Worm (Caenorhabditis elegans) whole organism, late embryonic: ENCODE measurements around the gene srbc-61.

Experiments
- C08G9.2 ChIP-seq: sonication (generic microtip); optimal IDR thresholded peaks from 2 replicates; lab custom pipeline; 2016; ENCODE audit warnings: mild to moderate bottlenecking, missing genetic modification characterization, moderate library complexity, missing compliant biosample characterization
- F13H6.1 ChIP-seq: sonication (generic microtip); optimal IDR thresholded peaks from 2 replicates; lab custom pipeline; 2016; ENCODE audit warnings: missing genetic modification characterization, missing compliant biosample characterization
- K02D7.2 ChIP-seq: sonication (generic microtip); optimal IDR thresholded peaks from 2 replicates; lab custom pipeline; 2017; ENCODE audit warnings: mild to moderate bottlenecking, missing genetic modification characterization, missing compliant biosample characterization
- ahr-1 ChIP-seq: sonication (generic microtip); optimal IDR thresholded peaks from 2 replicates; lab custom pipeline; 2016; ENCODE audit warnings: missing genetic modification characterization, missing compliant biosample characterization
- ama-1 ChIP-seq: fragments of 150-350 bp; optimal IDR thresholded peaks from 2 replicates; lab custom pipeline; 2014
- ceh-14 ChIP-seq: sonication (generic microtip); optimal IDR thresholded peaks from 2 replicates; lab custom pipeline; 2016; ENCODE audit warnings: missing genotype, missing genetic modification characterization, missing compliant biosample characterization
- ceh-18 ChIP-seq: sonication (generic microtip); optimal IDR thresholded peaks from 2 replicates; lab custom pipeline; 2016; ENCODE audit warnings: missing genetic modification characterization, missing compliant biosample characterization
- ceh-19 ChIP-seq: fragments of 200-800 bp; sonication (Bioruptor generic); optimal IDR thresholded peaks from 2 replicates; lab custom pipeline; 2018; ENCODE audit warnings: mild to moderate bottlenecking, missing genetic modification characterization, missing compliant biosample characterization
- ceh-2 ChIP-seq: sonication (generic microtip); optimal IDR thresholded peaks from 2 replicates; lab custom pipeline; 2016; ENCODE audit warnings: missing genotype, missing genetic modification characterization, missing compliant biosample characterization
- ceh-22 ChIP-seq: sonication (generic microtip); optimal IDR thresholded peaks from 2 replicates; lab custom pipeline; 2017; ENCODE audit warnings: missing biosample characterization, missing genetic modification characterization
- ceh-24 ChIP-seq: sonication (generic microtip); optimal IDR thresholded peaks from 2 replicates; lab custom pipeline; 2016; ENCODE audit warnings: mild to moderate bottlenecking, missing genetic modification characterization, missing compliant biosample characterization
- ceh-30 ChIP-seq: fragments of 150-350 bp; optimal IDR thresholded peaks from 2 replicates; lab custom pipeline; 2014; ENCODE audit warnings: missing biosample characterization, missing genetic modification characterization
- ceh-31 ChIP-seq: sonication (generic microtip); optimal IDR thresholded peaks from 2 replicates; lab custom pipeline; 2016; ENCODE audit warnings: missing genetic modification characterization, missing compliant biosample characterization
- ceh-34 ChIP-seq: sonication (generic microtip); optimal IDR thresholded peaks from 2 replicates; lab custom pipeline; 2016; ENCODE audit warnings: mild to moderate bottlenecking, missing genetic modification characterization, missing compliant biosample characterization
- dmd-4 ChIP-seq: sonication (generic microtip); optimal IDR thresholded peaks from 2 replicates; lab custom pipeline; 2016; ENCODE audit warnings: borderline replicate concordance, missing genetic modification characterization, missing compliant biosample characterization
- dve-1 ChIP-seq: sonication (generic microtip); optimal IDR thresholded peaks from 2 replicates; lab custom pipeline; 2017; ENCODE audit warnings: antibody characterized with exemption, mild to moderate bottlenecking, missing genetic modification characterization, missing compliant biosample characterization
- elt-4 ChIP-seq: sonication (generic microtip); optimal IDR thresholded peaks from 2 replicates; lab custom pipeline; 2016; ENCODE audit warnings: missing genetic modification characterization, missing compliant biosample characterization
- ets-4 ChIP-seq: sonication (generic microtip); optimal IDR thresholded peaks from 2 replicates; lab custom pipeline; 2016; ENCODE audit warnings: missing genetic modification characterization, missing compliant biosample characterization
- eyg-1 ChIP-seq: sonication (generic microtip); optimal IDR thresholded peaks from 2 replicates; lab custom pipeline; 2016; ENCODE audit warnings: missing genotype, missing genetic modification characterization, missing compliant biosample characterization
- fax-1 ChIP-seq: sonication (generic microtip); optimal IDR thresholded peaks from 2 replicates; lab custom pipeline; 2016; ENCODE audit warnings: missing genotype, missing genetic modification characterization, missing compliant biosample characterization
- gmeb-2 ChIP-seq: sonication (generic microtip); optimal IDR thresholded peaks from 2 replicates; lab custom pipeline; 2016; ENCODE audit warnings: missing genetic modification characterization, inconsistent platforms, missing compliant biosample characterization
- hlh-13 ChIP-seq: fragments of 200-800 bp; sonication (Bioruptor generic); optimal IDR thresholded peaks from 2 replicates; lab custom pipeline; 2018; ENCODE audit warnings: mild to moderate bottlenecking, missing genetic modification characterization, missing compliant biosample characterization
- hlh-15 ChIP-seq: sonication (generic microtip); optimal IDR thresholded peaks from 2 replicates; lab custom pipeline; 2016; ENCODE audit warnings: missing genetic modification characterization, missing compliant biosample characterization
- hlh-8 ChIP-seq: sonication (generic microtip); optimal IDR thresholded peaks from 2 replicates; lab custom pipeline; 2016; ENCODE audit warnings: missing genotype, missing genetic modification characterization, missing compliant biosample characterization
- madf-2 ChIP-seq: sonication (generic microtip); optimal IDR thresholded peaks from 2 replicates; lab custom pipeline; 2017; ENCODE audit warnings: missing genetic modification characterization, missing compliant biosample characterization
- mec-3 ChIP-seq: sonication (generic microtip); optimal IDR thresholded peaks from 2 replicates; lab custom pipeline; 2016; ENCODE audit warnings: borderline replicate concordance, missing genetic modification characterization, missing compliant biosample characterization
- nfya-1 ChIP-seq: sonication (generic microtip); optimal IDR thresholded peaks from 2 replicates; lab custom pipeline; 2017; ENCODE audit warnings: missing genetic modification characterization, mild to moderate bottlenecking, missing compliant biosample characterization, antibody characterized with exemption, moderate library complexity
- nhr-11 ChIP-seq: fragments of 150-350 bp; optimal IDR thresholded peaks from 2 replicates; lab custom pipeline; 2014; ENCODE audit warnings: missing biosample characterization, missing genetic modification characterization
- nhr-232 ChIP-seq: sonication (generic microtip); optimal IDR thresholded peaks from 2 replicates; lab custom pipeline; 2016; ENCODE audit warnings: missing genetic modification characterization, missing compliant biosample characterization
- npax-4 ChIP-seq: sonication (generic microtip); optimal IDR thresholded peaks from 2 replicates; lab custom pipeline; 2016; ENCODE audit warnings: missing genetic modification characterization, missing compliant biosample characterization
- odd-2 ChIP-seq: sonication (generic microtip); optimal IDR thresholded peaks from 2 replicates; lab custom pipeline; 2017; ENCODE audit warnings: antibody characterized with exemption, mild to moderate bottlenecking, missing genetic modification characterization, missing compliant biosample characterization
- pqm-1 ChIP-seq: sonication (generic microtip); optimal IDR thresholded peaks from 2 replicates; lab custom pipeline; 2016; ENCODE audit warnings: missing genetic modification characterization, missing compliant biosample characterization
- pros-1 ChIP-seq: fragments of 150-350 bp; optimal IDR thresholded peaks from 2 replicates; lab custom pipeline; 2014; ENCODE audit warnings: missing biosample characterization, missing genetic modification reagents, missing genetic modification characterization
- ref-2 ChIP-seq: sonication (generic microtip); optimal IDR thresholded peaks from 2 replicates; lab custom pipeline; 2016; ENCODE audit warnings: missing genetic modification characterization, missing compliant biosample characterization
- rnt-1 ChIP-seq: sonication (generic microtip); optimal IDR thresholded peaks from 2 replicates; lab custom pipeline; 2016; ENCODE audit warnings: missing genetic modification characterization, missing compliant biosample characterization
- sdc-2 ChIP-seq: sonication (generic microtip); optimal IDR thresholded peaks from 2 replicates; lab custom pipeline; 2016; ENCODE audit warnings: missing genotype, missing genetic modification characterization, missing compliant biosample characterization
- syd-9 ChIP-seq: sonication (generic microtip); optimal IDR thresholded peaks from 2 replicates; lab custom pipeline; 2016; ENCODE audit warnings: mild to moderate bottlenecking, missing genetic modification characterization, moderate library complexity, missing compliant biosample characterization
- tbx-7 ChIP-seq: sonication (generic microtip); optimal IDR thresholded peaks from 2 replicates; lab custom pipeline; 2016; ENCODE audit warnings: missing genotype, missing genetic modification characterization, missing compliant biosample characterization
- ttx-3 ChIP-seq: sonication (generic microtip); optimal IDR thresholded peaks from 2 replicates; lab custom pipeline; 2016; ENCODE audit warnings: missing genetic modification reagents, missing genetic modification characterization, missing compliant biosample characterization
- unc-3 ChIP-seq, 2 experiments: fragments of 200-800 bp in 1 of 2; sonication (Bioruptor generic) in 1 of 2; sonication (generic microtip) in 1 of 2; conservative IDR thresholded peaks in 1 of 2; optimal IDR thresholded peaks in 1 of 2; 2 replicates each; pipeline versions ENCODE4 v1.3.6 to Lab custom; 2016 to 2022; ENCODE audit warnings: missing compliant biosample characterization in 2 of 2, missing genetic modification characterization in 2 of 2, missing genetic modification reagents in 1 of 2
- unc-42 ChIP-seq: sonication (generic microtip); optimal IDR thresholded peaks from 2 replicates; lab custom pipeline; 2016; ENCODE audit warnings: missing genotype, missing genetic modification characterization, missing compliant biosample characterization
- zip-5 ChIP-seq: sonication (generic microtip); optimal IDR thresholded peaks from 2 replicates; lab custom pipeline; 2016; ENCODE audit warnings: missing genetic modification characterization, missing compliant biosample characterization

Gene srbc-61

ce11 chrV:17476490-17476889 is at the start of gene srbc-61:
TSS of gene srbc-61 (plus strand) at chrV:17476790.
- TF ChIP-seq ceh-31 (no peak), unc-3 (GFP tag; conservative IDR thresholded peaks at IDR 0.05; lab: Robert Waterston, UW) (no peak), unc-3 (tag; optimal IDR thresholded peaks at IDR 0.05; lab: Kevin White, UChicago) (no peak), ceh-24 (tag; lab: Kevin White, UChicago) (no peak), ceh-19 (no peak), ama-1 (no peak), hlh-13 (no peak), rnt-1 (no peak), ahr-1 (tag; lab: Kevin White, UChicago) (no peak)

- TF ChIP-seq ceh-2 (tag; lab: Kevin White, UChicago) = no peak
- TF ChIP-seq tbx-7 (tag; lab: Kevin White, UChicago) = no peak
- no peak for TF ChIP-seq ets-4 (tag; lab: Kevin White, UChicago)
- TF ChIP-seq ttx-3 (tag; lab: Kevin White, UChicago) = no peak
- TF ChIP-seq ceh-30 (tag; lab: Kevin White, UChicago) = no peak
- no peak for TF ChIP-seq pqm-1
- no peak for TF ChIP-seq eyg-1 (tag; lab: Kevin White, UChicago)
- TF ChIP-seq fax-1 (tag; lab: Kevin White, UChicago) = no peak
- no peak for TF ChIP-seq npax-4 (tag; lab: Kevin White, UChicago)
- no peak for TF ChIP-seq nfya-1
- no peak for TF ChIP-seq sdc-2 (tag; lab: Kevin White, UChicago)
- TF ChIP-seq ahr-1 (tag; lab: Kevin White, UChicago) = no peak
- no peak for TF ChIP-seq unc-3 (GFP tag; conservative IDR thresholded peaks at IDR 0.05; lab: Robert Waterston, UW)
- TF ChIP-seq unc-3 (tag; optimal IDR thresholded peaks at IDR 0.05; lab: Kevin White, UChicago) = no peak
- TF ChIP-seq nhr-11 (tag; lab: Kevin White, UChicago) = no peak
- TF ChIP-seq nhr-232 (tag; lab: Kevin White, UChicago) = no peak
- TF ChIP-seq, all 69 proteins: peak for 0
Observed at ce11 chrV:17429262-17429661, 47.3 kb upstream of the srbc-61 start.

ce11 chrV:17430066-17430465 is 46.5 kb upstream of the srbc-61 start, which contains the start of gene T27C5.10:
TSS of gene T27C5.10 (minus strand) at chrV:17430166.
- TF ChIP-seq F13H6.1 (tag; lab: Kevin White, UChicago) (no peak), gmeb-2 (no peak)

- TF ChIP-seq syd-9 (tag; lab: Kevin White, UChicago) (no peak), nhr-232 (tag; lab: Kevin White, UChicago) (no peak), eyg-1 (tag; lab: Kevin White, UChicago) (no peak), madf-2 (tag; lab: Kevin White, UChicago) (no peak)
Observed at ce11 chrV:17430903-17431302, 45.7 kb upstream of the srbc-61 start, which contains the start of gene srbc-27. TSS of gene srbc-27 (plus strand) at chrV:17431203.

ce11 chrV:17436492-17436891 is 40.1 kb upstream of the srbc-61 start, which contains the start of gene F20E11.18:
TSS of gene F20E11.18 (minus strand) at chrV:17436592.
- no peak for TF ChIP-seq hlh-8
- TF ChIP-seq elt-4 = no peak

- TF ChIP-seq zip-5 (no peak), elt-4 (no peak), ceh-22 (tag; lab: Kevin White, UChicago) (no peak), dve-1 (tag; lab: Kevin White, UChicago) (no peak)
- TF ChIP-seq, all 69 proteins: peak for 0
Observed at ce11 chrV:17438317-17438716, 38.3 kb upstream of the srbc-61 start, which contains the start of gene srsx-2. TSS of gene srsx-2 (minus strand) at chrV:17438417.

- TF ChIP-seq zip-5 = no peak
- no peak for TF ChIP-seq ceh-18 (tag; lab: Kevin White, UChicago)
- no peak for TF ChIP-seq unc-42 (tag; lab: Kevin White, UChicago)
- no peak for TF ChIP-seq elt-4
- no peak for TF ChIP-seq ceh-34
- no peak for TF ChIP-seq nhr-232 (tag; lab: Kevin White, UChicago)
- TF ChIP-seq pros-1 (tag; lab: Kevin White, UChicago) = no peak
- no peak for TF ChIP-seq mec-3 (tag; lab: Kevin White, UChicago)
- TF ChIP-seq C08G9.2 (tag; lab: Kevin White, UChicago) = no peak
- no peak for TF ChIP-seq dmd-4 (tag; lab: Kevin White, UChicago)
- no peak for TF ChIP-seq K02D7.2 (tag; lab: Kevin White, UChicago)
- no peak for TF ChIP-seq hlh-15 (tag; lab: Kevin White, UChicago)
- no peak for TF ChIP-seq ceh-14 (tag; lab: Kevin White, UChicago)
- no peak for TF ChIP-seq tbx-7 (tag; lab: Kevin White, UChicago)
- TF ChIP-seq F13H6.1 (tag; lab: Kevin White, UChicago) = no peak
- no peak for TF ChIP-seq odd-2
- no peak for TF ChIP-seq ref-2 (tag; lab: Kevin White, UChicago)
- TF ChIP-seq pqm-1 = no peak
Observed at ce11 chrV:17439406-17439805, 37.2 kb upstream of the srbc-61 start, which contains the start of gene srh-154. TSS of gene srh-154 (plus strand) at chrV:17439706.
